Worm (Caenorhabditis elegans): ENCODE data around the gene cul-3.
A peak's percentile ranks its signal among the peaks of the same experiment; 100 is the strongest.

DNA sequence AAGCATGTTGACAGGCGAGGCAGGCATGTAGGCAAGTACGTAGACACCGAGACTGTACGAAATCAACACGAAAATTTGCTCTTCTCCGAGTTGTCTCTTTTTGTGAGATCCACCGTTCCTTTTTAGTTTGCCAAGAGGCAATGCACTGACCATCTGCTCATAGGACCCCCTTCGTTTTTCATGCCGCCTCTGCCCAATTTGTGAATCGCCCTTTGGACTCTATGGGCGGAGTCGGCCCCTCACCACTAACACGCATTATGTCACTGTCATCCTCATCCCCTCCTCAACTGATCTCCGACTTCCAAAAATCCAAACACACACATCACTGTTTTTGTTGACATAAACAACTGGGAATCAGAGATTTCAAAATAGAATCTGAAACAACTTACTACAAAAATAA lies 23.4 kb upstream of the cul-3 start:
- TF ChIP-seq ztf-29 (GFP tag; IDR thresholded peaks at IDR 0.05), result no peak
- no peak for TF ChIP-seq med-1 (GFP tag; optimal IDR thresholded peaks at IDR 0.05; ENCODE audit: insufficient read depth)
- TF ChIP-seq flt-1 (GFP tag; IDR thresholded peaks at IDR 0.05), result 0 out of 2 replicates have a peak, but pooled peaks have one; percentile 25
- TF ChIP-seq cog-1 (tag; optimal IDR thresholded peaks at IDR 0.05), result no peak
- no peak for TF ChIP-seq klf-2 (GFP tag; conservative IDR thresholded peaks at IDR 0.05)
- no peak for TF ChIP-seq ref-1 (GFP tag; conservative IDR thresholded peaks at IDR 0.05)

All from whole organism, midembryonic.